Fruit fly (Drosophila melanogaster) whole organism, prepupa: ENCODE data around the gene CG4080.

ENCODE experiments used
- Blimp-1 ChIP-seq: fragments of 200-800 bp; sonication (Bioruptor generic); optimal IDR thresholded peaks from 3 replicates; lab custom pipeline; 2017; ENCODE audit warnings: missing biosample characterization, missing genetic modification characterization, mild to moderate bottlenecking, moderate library complexity, missing genetic modification reagents
- CG1621 ChIP-seq: fragments of 200-800 bp; sonication (Bioruptor generic); optimal IDR thresholded peaks from 3 replicates; lab custom pipeline; 2018; ENCODE audit warnings: missing biosample characterization, mild to moderate bottlenecking, missing genetic modification characterization
- CG7368 ChIP-seq: fragments of 200-800 bp; sonication (Bioruptor generic); optimal IDR thresholded peaks from 3 replicates; lab custom pipeline; 2016; ENCODE audit warnings: missing biosample characterization, missing genetic modification characterization

DNA sequence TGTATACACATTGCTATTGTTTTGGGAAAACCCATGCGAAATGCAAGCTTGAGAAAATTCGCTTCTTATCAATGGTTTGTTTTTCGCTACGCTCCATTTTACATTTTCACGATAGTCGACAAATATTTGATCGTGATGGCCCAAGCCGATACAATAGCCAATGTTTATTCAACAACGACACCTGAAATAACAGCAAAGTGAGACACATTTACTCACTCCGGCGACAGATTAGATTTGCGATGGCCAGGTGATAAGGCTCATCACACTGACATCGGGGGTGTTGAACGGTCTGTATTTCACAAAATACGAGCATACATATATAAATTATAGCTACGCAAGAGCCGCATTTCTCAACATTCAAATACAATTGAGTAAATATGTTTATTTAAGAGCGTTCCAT, 1.9 kb downstream of the CG4080 start:
- TF ChIP-seq Blimp-1 (GFP tag; lab: Kevin White, UChicago) (no peak), CG7368 (GFP tag; lab: Kevin White, UChicago) (peak; percentile 1), CG1621 (tag; lab: Kevin White, UChicago) (no peak)
